Fruit fly (Drosophila melanogaster): ENCODE measurements around the gene CG12099.

The CG12099 gene

DNA sequence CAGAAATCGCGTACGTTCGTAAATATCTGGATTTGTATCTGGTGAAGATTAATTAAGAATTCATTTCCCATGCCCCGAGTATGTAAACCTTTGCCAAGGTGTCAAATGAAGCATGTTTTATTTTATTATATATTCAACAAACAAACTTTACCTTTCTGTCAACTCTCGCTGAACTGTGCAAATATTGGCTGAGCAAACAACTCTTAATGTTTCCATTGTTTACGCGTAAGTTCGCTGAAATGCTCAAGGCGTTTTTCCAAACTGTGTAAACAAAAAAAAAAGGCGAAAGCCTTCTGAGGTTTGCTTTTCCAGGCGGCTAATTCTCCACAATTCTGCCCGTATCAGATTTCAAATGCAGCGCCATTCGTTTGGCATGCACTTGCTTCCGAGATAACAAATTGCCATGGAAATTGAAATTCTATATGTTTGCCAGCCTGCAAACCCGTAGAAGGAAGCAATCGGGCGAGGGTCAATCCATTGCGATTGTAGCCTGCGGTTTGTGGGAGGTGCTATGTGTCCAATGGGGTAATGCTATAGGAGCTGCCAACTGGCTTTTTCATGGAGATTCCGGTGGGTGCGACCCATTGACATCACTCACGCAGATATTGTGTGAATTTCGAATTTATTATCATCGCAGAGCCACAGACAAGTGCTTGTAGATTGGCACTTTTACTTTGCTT lies 33.5 kb upstream of the CG12099 start (continued):
- peak; percentile 71 for TF ChIP-seq CG12744 (GFP tag; optimal IDR thresholded peaks at IDR 0.05)
- no peak for TF ChIP-seq ttk (GFP tag; IDR thresholded peaks at IDR 0.05)
- TF ChIP-seq bigmax (GFP tag; optimal IDR thresholded peaks at IDR 0.05) = peak; percentile 65
- TF ChIP-seq Spps (tag; optimal IDR thresholded peaks at IDR 0.05) = no peak
- TF ChIP-seq Med (GFP tag) = peak; percentile 97
- no peak for TF ChIP-seq klu (GFP tag; IDR thresholded peaks at IDR 0.05)
- no peak for TF ChIP-seq CG2129 (GFP tag; IDR thresholded peaks at IDR 0.05; ENCODE audit: partially characterized antibody)
- TF ChIP-seq wor (GFP tag; IDR thresholded peaks at IDR 0.05) = no peak
- TF ChIP-seq Myb (GFP tag; optimal IDR thresholded peaks at IDR 0.05) = no peak
- peak; percentile 3 for TF ChIP-seq CG8944 (GFP tag; optimal IDR thresholded peaks at IDR 0.05)
- no peak for TF ChIP-seq Sry-β (GFP tag; optimal IDR thresholded peaks at IDR 0.05)
- TF ChIP-seq hth (optimal IDR thresholded peaks at IDR 0.05) = no peak
- TF ChIP-seq CG10366 (GFP tag; IDR thresholded peaks at IDR 0.05) = no peak
- no peak; the same call in 1 of the 2 replicates for TF ChIP-seq CG14441 (GFP tag; IDR thresholded peaks at IDR 0.05)
- TF ChIP-seq Hand (GFP tag; optimal IDR thresholded peaks at IDR 0.05) = peak; percentile 74
- peak in 1 of 2 experiments; percentile 78 for TF ChIP-seq dpn (GFP tag; optimal IDR thresholded peaks at IDR 0.05)
- no peak for TF ChIP-seq eve (GFP tag; optimal IDR thresholded peaks at IDR 0.05)
- TF ChIP-seq Xrp1 (GFP tag; IDR thresholded peaks at IDR 0.05) = peak; percentile 57; the same call in 1 of the 2 replicates
- TF ChIP-seq Dad (GFP tag; optimal IDR thresholded peaks at IDR 0.05) = peak; percentile 44
- no peak for TF ChIP-seq esg (GFP tag; conservative IDR thresholded peaks at IDR 0.05)
- peak; percentile 47 for TF ChIP-seq kah (GFP tag; optimal IDR thresholded peaks at IDR 0.05)
- TF ChIP-seq Atf6 (GFP tag; IDR thresholded peaks at IDR 0.05) = peak; percentile 92
- no peak for TF ChIP-seq CG8478 (optimal IDR thresholded peaks at IDR 0.05)
- TF ChIP-seq CG33213 (GFP tag; optimal IDR thresholded peaks at IDR 0.05) = peak; percentile 63
- peak; percentile 67 for TF ChIP-seq stc (GFP tag; IDR thresholded peaks at IDR 0.05)
- 0 out of 2 replicates have a peak, but pooled peaks have one; percentile 50 for TF ChIP-seq CG5953 (GFP tag; IDR thresholded peaks at IDR 0.05)
- no peak for TF ChIP-seq Aef1 (GFP tag; IDR thresholded peaks at IDR 0.05)
- TF ChIP-seq CG15479 (GFP tag; optimal IDR thresholded peaks at IDR 0.05) = no peak
- TF ChIP-seq CG8290 (GFP tag; optimal IDR thresholded peaks at IDR 0.05) = no peak
- TF ChIP-seq CG8290 (tag; optimal IDR thresholded peaks at IDR 0.05) = no peak
- peak; percentile 71 for TF ChIP-seq CG10274 (GFP tag; optimal IDR thresholded peaks at IDR 0.05)
- peak; percentile 85 for TF ChIP-seq nom (GFP tag; optimal IDR thresholded peaks at IDR 0.05)
- TF ChIP-seq CG2712 (tag; optimal IDR thresholded peaks at IDR 0.05) = no peak
- peak; percentile 67 for TF ChIP-seq CG15269 (tag; optimal IDR thresholded peaks at IDR 0.05)
- no peak for TF ChIP-seq CG1832 (GFP tag; optimal IDR thresholded peaks at IDR 0.05)
- no peak for TF ChIP-seq pros (GFP tag; optimal IDR thresholded peaks at IDR 0.05)
- TF ChIP-seq CG9932 (GFP tag; IDR thresholded peaks at IDR 0.05) = peak; percentile 68
- TF ChIP-seq nmo (GFP tag; optimal IDR thresholded peaks at IDR 0.05) = no peak
- no peak for TF ChIP-seq gcm (GFP tag; optimal IDR thresholded peaks at IDR 0.05)
- TF ChIP-seq ap (GFP tag; IDR thresholded peaks at IDR 0.05) = no peak
- no peak for TF ChIP-seq twi (tag; optimal IDR thresholded peaks at IDR 0.05)
- TF ChIP-seq fd102C (GFP tag; optimal IDR thresholded peaks at IDR 0.05) = no peak
- peak; percentile 7 for TF ChIP-seq CG2875 (GFP tag; optimal IDR thresholded peaks at IDR 0.05)
- TF ChIP-seq CG5245 (GFP tag; optimal IDR thresholded peaks at IDR 0.05) = peak; percentile 7
- no peak for TF ChIP-seq lov (optimal IDR thresholded peaks at IDR 0.05)
- 0 out of 3 replicates have a peak, but pooled peaks have one; percentile 31 for TF ChIP-seq lov (GFP tag; IDR thresholded peaks at IDR 0.05)
- no peak for TF ChIP-seq gcm2 (GFP tag; optimal IDR thresholded peaks at IDR 0.05)
- TF ChIP-seq Opbp (GFP tag; IDR thresholded peaks at IDR 0.05; ENCODE audit: partially characterized antibody) = no peak
- 0 out of 3 replicates have a peak, but pooled peaks have one; percentile 9 for TF ChIP-seq otp (GFP tag; IDR thresholded peaks at IDR 0.05)
- no peak for TF ChIP-seq CG4617 (GFP tag; optimal IDR thresholded peaks at IDR 0.05; ENCODE audit: borderline replicate concordance)
- TF ChIP-seq HLH54F (GFP tag; optimal IDR thresholded peaks at IDR 0.05) = peak; percentile 46
